Worm (Caenorhabditis elegans): ENCODE measurements around the gene F41B4.2.

ce11 chrX:6844394-6845072 lies 9.5 kb upstream of the F41B4.2 start, which contains the start of gene C53B7.3:
- no peak for TF ChIP-seq ama-1 (optimal IDR thresholded peaks at IDR 0.05)
- no peak for TF ChIP-seq pqm-1 (tag; optimal IDR thresholded peaks at IDR 0.05)

Measured in whole organism, L1 larva.